Fruit fly (Drosophila melanogaster) Kc167 (cell line): ENCODE measurements around the gene CG43750.

Experiments used
- psq ChIP-seq: fragments of >200 bp; optimal IDR thresholded peaks from 2 replicates; lab custom pipeline; 2017; ENCODE audit warnings: missing external identifiers
- ttk ChIP-seq: sonication (Bioruptor generic); optimal IDR thresholded peaks from 2 replicates; lab custom pipeline; 2017; ENCODE audit warnings: missing external identifiers

- TF ChIP-seq ttk (no peak), psq (no peak)
These were observed 42.0 kb downstream of the CG43750 start for dm6 chr2L:2348479-2348878.
